Fruit fly (Drosophila melanogaster): ENCODE measurements around the gene emc.

The emc gene

dm6 chr3L:723654-724461 lies 25.3 kb upstream of the emc start:
- TF ChIP-seq noc (tag; optimal IDR thresholded peaks at IDR 0.05): no peak

dm6 chr3L:724518-725341 lies 24.5 kb upstream of the emc start:
- no peak for TF ChIP-seq noc (tag; optimal IDR thresholded peaks at IDR 0.05)

- TF ChIP-seq noc (tag; optimal IDR thresholded peaks at IDR 0.05): no peak
Observed at dm6 chr3L:725527-726191, 23.5 kb upstream of the emc start.

- no peak for TF ChIP-seq noc (tag; optimal IDR thresholded peaks at IDR 0.05)
Observed at dm6 chr3L:726486-727180, 22.6 kb upstream of the emc start.

- TF ChIP-seq noc (tag; optimal IDR thresholded peaks at IDR 0.05): no peak
Observed at dm6 chr3L:727190-727589, 22.0 kb upstream of the emc start.

- no peak for TF ChIP-seq noc (tag; optimal IDR thresholded peaks at IDR 0.05)
Observed at dm6 chr3L:727874-728273, 21.3 kb upstream of the emc start.

dm6 chr3L:728579-728978 lies 20.6 kb upstream of the emc start:
- no peak for TF ChIP-seq noc (tag; optimal IDR thresholded peaks at IDR 0.05)

dm6 chr3L:729345-729744 lies 19.9 kb upstream of the emc start:
- TF ChIP-seq noc (tag; optimal IDR thresholded peaks at IDR 0.05): no peak

dm6 chr3L:731469-731868 lies 17.7 kb upstream of the emc start:
- TF ChIP-seq noc (tag; optimal IDR thresholded peaks at IDR 0.05): no peak

- TF ChIP-seq noc (tag; optimal IDR thresholded peaks at IDR 0.05): no peak
Observed at dm6 chr3L:732290-732954, 16.8 kb upstream of the emc start.

dm6 chr3L:733174-733829 lies 15.9 kb upstream of the emc start:
- no peak for TF ChIP-seq noc (tag; optimal IDR thresholded peaks at IDR 0.05)

dm6 chr3L:733845-734697 lies 15.1 kb upstream of the emc start:
- TF ChIP-seq noc (tag; optimal IDR thresholded peaks at IDR 0.05): no peak

dm6 chr3L:735315-735714 lies 13.9 kb upstream of the emc start:
- TF ChIP-seq noc (tag; optimal IDR thresholded peaks at IDR 0.05): no peak

- no peak for TF ChIP-seq noc (tag; optimal IDR thresholded peaks at IDR 0.05)
Observed at dm6 chr3L:735948-736347, 13.3 kb upstream of the emc start.
